Fruit fly (Drosophila melanogaster) whole organism, prepupa: ENCODE data around the gene Flo2.

Experiments used
- CG11294 ChIP-seq: fragments of 200-800 bp; sonication (Bioruptor generic); IDR thresholded peaks from 2 replicates; pipeline ENCODE4 v1.3.6; 2022; ENCODE audit warnings: missing biosample characterization, missing genetic modification characterization
- CG16779 ChIP-seq: fragments of 200-800 bp; sonication (Bioruptor generic); optimal IDR thresholded peaks from 3 replicates; lab custom pipeline; 2017; ENCODE audit warnings: missing biosample characterization, mild to moderate bottlenecking, missing genetic modification characterization
- CG6808 ChIP-seq: fragments of 200-800 bp; sonication (Bioruptor generic); optimal IDR thresholded peaks from 3 replicates; lab custom pipeline; 2017; ENCODE audit warnings: missing biosample characterization, missing genetic modification characterization, mild to moderate bottlenecking, moderate library complexity, missing genetic modification reagents
- Smox ChIP-seq: fragments of 200-800 bp; sonication (Bioruptor generic); optimal IDR thresholded peaks from 3 replicates; lab custom pipeline; 2016; ENCODE audit warnings: missing biosample characterization, missing genetic modification characterization
- esn ChIP-seq: fragments of 200-800 bp; sonication (Bioruptor generic); optimal IDR thresholded peaks from 2 replicates; lab custom pipeline; 2016; ENCODE audit warnings: missing biosample characterization, mild to moderate bottlenecking, missing genetic modification characterization, moderate library complexity
- lz ChIP-seq: fragments of 200-800 bp; sonication (Bioruptor generic); optimal IDR thresholded peaks from 3 replicates; lab custom pipeline; 2016; ENCODE audit warnings: missing biosample characterization, missing genetic modification characterization
- pdm3 ChIP-seq: fragments of 200-800 bp; sonication (Bioruptor generic); optimal IDR thresholded peaks from 3 replicates; lab custom pipeline; 2016; ENCODE audit warnings: missing biosample characterization, missing genetic modification characterization

DNA sequence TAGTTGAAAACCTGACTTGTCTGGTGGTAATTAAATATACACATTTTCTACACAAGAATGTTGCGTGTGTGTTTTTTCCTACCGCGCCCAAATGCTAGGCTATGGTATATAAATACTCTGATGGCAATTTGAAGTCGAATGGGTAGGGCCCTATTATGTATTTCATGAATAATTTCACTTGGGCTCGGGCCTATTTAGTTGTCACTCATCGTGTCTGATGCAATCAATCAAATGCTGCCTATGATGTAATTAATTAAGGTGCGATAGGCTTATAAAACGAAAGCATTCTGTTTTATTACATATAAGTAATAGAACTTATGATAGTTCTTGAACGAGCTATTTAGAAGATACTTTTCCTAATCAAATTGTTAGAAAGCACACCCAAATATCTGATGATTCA, 23.3 kb downstream of the Flo2 start:
- TF ChIP-seq CG6808 (GFP tag; lab: Kevin White, UChicago) (no peak), lz (GFP tag; lab: Kevin White, UChicago) (no peak), esn (no peak), Smox (GFP tag; lab: Kevin White, UChicago) (no peak), CG11294 (GFP tag; lab: Robert Waterston, UW) (no peak), pdm3 (GFP tag; lab: Kevin White, UChicago) (no peak), CG16779 (tag; lab: Kevin White, UChicago) (no peak)
